Fruit fly (Drosophila melanogaster) whole organism, pupa: ENCODE data around the gene RnpS1.

Experiments
- CG12605 ChIP-seq: fragments of 200-800 bp; sonication (Bioruptor generic); IDR thresholded peaks from 2 replicates; pipeline ENCODE4 v1.3.6; 2022; ENCODE audit warnings: missing biosample characterization, missing genetic modification characterization
- CG14655 ChIP-seq: fragments of 200-800 bp; sonication (Bioruptor generic); optimal IDR thresholded peaks from 3 replicates; lab custom pipeline; 2017; ENCODE audit warnings: mild to moderate bottlenecking, missing biosample characterization, missing genetic modification reagents, missing genetic modification characterization
- CG15710 ChIP-seq: fragments of 200-800 bp; sonication (Bioruptor generic); optimal IDR thresholded peaks from 2 replicates; lab custom pipeline; 2018; ENCODE audit warnings: missing biosample characterization, mild to moderate bottlenecking, missing genetic modification characterization, moderate library complexity
- CG32121 ChIP-seq: fragments of 200-800 bp; sonication (Bioruptor generic); IDR thresholded peaks from 2 replicates; pipeline ENCODE4 v1.3.6; 2022; ENCODE audit warnings: missing biosample characterization, missing genetic modification characterization
- CG34367 ChIP-seq: fragments of 200-800 bp; sonication (Bioruptor generic); optimal IDR thresholded peaks from 2 replicates; lab custom pipeline; 2018; ENCODE audit warnings: missing biosample characterization, mild to moderate bottlenecking, missing genetic modification characterization
- CG4496 ChIP-seq: fragments of 200-800 bp; sonication (Bioruptor generic); IDR thresholded peaks from 3 replicates; pipeline ENCODE4 v1.3.6; 2022; ENCODE audit warnings: missing biosample characterization, missing genetic modification characterization
- CG8301 ChIP-seq: fragments of 200-800 bp; sonication (Bioruptor generic); optimal IDR thresholded peaks from 2 replicates; lab custom pipeline; 2018; ENCODE audit warnings: missing biosample characterization, mild to moderate bottlenecking, missing genetic modification characterization
- EcR ChIP-seq: fragments of 200-800 bp; sonication (Bioruptor generic); optimal IDR thresholded peaks from 3 replicates; lab custom pipeline; 2019; ENCODE audit warnings: missing biosample characterization, missing genetic modification characterization, mild to moderate bottlenecking, moderate library complexity, missing genetic modification reagents
- Ets98B ChIP-seq: fragments of 200-800 bp; sonication (Bioruptor generic); IDR thresholded peaks from 2 replicates; pipeline ENCODE4 v1.3.6; 2022; ENCODE audit warnings: missing biosample characterization, missing genetic modification characterization
- Pif1A ChIP-seq: fragments of 200-800 bp; sonication (Bioruptor generic); optimal IDR thresholded peaks from 3 replicates; lab custom pipeline; 2016; ENCODE audit warnings: missing biosample characterization, missing genetic modification characterization
- fd96Ca ChIP-seq: fragments of 200-800 bp; sonication (Bioruptor generic); IDR thresholded peaks from 3 replicates; pipeline ENCODE4 v1.3.6; 2022; ENCODE audit warnings: missing biosample characterization, missing genetic modification characterization
- gl ChIP-seq: fragments of 200-800 bp; sonication (Bioruptor generic); optimal IDR thresholded peaks from 2 replicates; lab custom pipeline; 2018; ENCODE audit warnings: missing biosample characterization, mild to moderate bottlenecking, missing genetic modification characterization

DNA sequence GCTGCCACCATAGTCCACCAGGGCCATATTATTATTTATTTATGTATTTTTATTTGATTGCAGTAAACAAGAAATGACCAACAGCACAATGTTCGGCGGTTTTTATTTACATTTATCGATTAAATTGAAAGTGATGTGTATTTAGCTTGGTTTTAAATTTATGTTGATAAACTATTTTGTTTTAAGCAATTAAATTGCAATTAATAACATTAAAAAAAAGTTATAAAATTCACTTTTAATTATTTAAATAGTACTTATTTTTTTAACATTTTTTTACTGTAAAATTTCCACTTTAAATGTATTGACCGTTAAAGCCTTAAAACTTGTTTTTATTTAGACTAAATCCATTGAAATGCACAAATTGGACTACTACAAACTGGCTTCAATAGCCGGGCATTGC is 18.3 kb downstream of the RnpS1 start, which contains the start of gene CG16790:
- TF ChIP-seq Pif1A (GFP tag; lab: Kevin White, UChicago): no peak
- no peak for TF ChIP-seq gl
- TF ChIP-seq CG14655 (GFP tag; lab: Kevin White, UChicago): no peak
- no peak for TF ChIP-seq EcR (GFP tag; lab: Kevin White, UChicago)
- TF ChIP-seq CG34367: no peak
- no peak for TF ChIP-seq CG8301 (tag; lab: Kevin White, UChicago)
- no peak for TF ChIP-seq Ets98B (GFP tag; lab: Robert Waterston, UW)
- TF ChIP-seq CG32121 (GFP tag; lab: Robert Waterston, UW): no peak
- no peak for TF ChIP-seq CG15710 (tag; lab: Kevin White, UChicago)
- TF ChIP-seq CG4496 (GFP tag; lab: Robert Waterston, UW): no peak
- no peak for TF ChIP-seq CG12605 (GFP tag; lab: Robert Waterston, UW)
- no peak for TF ChIP-seq fd96Ca (GFP tag; lab: Robert Waterston, UW)
